Worm (Caenorhabditis elegans): Measurements from ENCODE around the gene arr-1.

arr-1 gene

DNA sequence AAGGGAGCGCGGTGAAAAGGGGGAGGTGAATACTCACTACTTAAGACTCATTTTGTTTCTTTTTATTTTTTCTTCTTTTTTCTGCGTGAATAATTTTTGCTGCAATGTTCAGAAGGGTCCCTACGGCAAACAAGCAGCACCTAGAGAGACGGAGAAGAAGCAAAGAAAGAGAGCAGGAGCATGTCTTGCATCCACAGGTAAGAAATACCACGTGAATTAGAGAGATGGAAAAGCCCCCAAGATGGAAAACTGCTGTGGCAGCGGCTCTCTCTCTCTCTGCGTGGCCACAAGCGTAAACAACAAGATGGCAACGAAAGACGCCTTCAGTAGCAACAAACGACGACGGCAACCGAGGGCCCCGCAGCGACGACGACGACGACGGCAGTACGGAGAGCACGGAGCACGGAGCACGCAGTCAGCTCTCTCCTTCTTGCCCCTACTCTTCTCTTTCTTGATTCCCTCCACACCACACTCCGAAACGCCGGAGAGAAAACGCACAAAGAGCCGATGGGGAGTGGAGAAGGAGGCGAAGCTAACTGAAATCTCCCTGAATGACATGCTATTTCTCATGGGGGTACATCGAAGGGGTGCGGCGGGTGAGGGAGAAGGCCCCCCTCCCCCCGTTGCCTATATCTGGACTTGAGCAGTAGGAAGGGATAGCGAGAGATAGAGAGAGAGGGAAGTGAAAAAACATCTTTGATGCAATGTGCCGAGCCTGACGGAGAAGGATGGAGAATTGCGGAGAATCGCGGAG lies 42.2 kb downstream of the arr-1 start (continued):
- TF ChIP-seq madf-2 (tag; optimal IDR thresholded peaks at IDR 0.05) (peak; percentile 33), ceh-48 (tag; optimal IDR thresholded peaks at IDR 0.05) (peak; percentile 26), Y22D7AL.16 (tag; optimal IDR thresholded peaks at IDR 0.05) (no peak), sdc-2 (tag; optimal IDR thresholded peaks at IDR 0.05) (peak; percentile 71), ceh-24 (tag; optimal IDR thresholded peaks at IDR 0.05) (no peak), pqm-1 (tag; optimal IDR thresholded peaks at IDR 0.05) (no peak), hlh-13 (GFP tag; optimal IDR thresholded peaks at IDR 0.05) (no peak), ceh-18 (tag; optimal IDR thresholded peaks at IDR 0.05) (peak; percentile 90), che-1 (tag; optimal IDR thresholded peaks at IDR 0.05) (no peak), unc-55 (GFP tag; optimal IDR thresholded peaks at IDR 0.05) (no peak), ahr-1 (tag; optimal IDR thresholded peaks at IDR 0.05) (no peak), K09A11.1 (tag; optimal IDR thresholded peaks at IDR 0.05; ENCODE audit: insufficient read depth) (peak; percentile 48), odd-2 (tag; optimal IDR thresholded peaks at IDR 0.05) (no peak), pros-1 (tag; optimal IDR thresholded peaks at IDR 0.05) (peak; percentile 81), ztf-16 (tag; optimal IDR thresholded peaks at IDR 0.05) (no peak), lin-11 (tag; optimal IDR thresholded peaks at IDR 0.05) (no peak), dve-1 (tag; optimal IDR thresholded peaks at IDR 0.05) (no peak), nhr-232 (tag; optimal IDR thresholded peaks at IDR 0.05) (no peak), ceh-19 (GFP tag; optimal IDR thresholded peaks at IDR 0.05) (peak; percentile 50), ceh-31 (tag; optimal IDR thresholded peaks at IDR 0.05) (peak; percentile 88), pax-1 (tag; optimal IDR thresholded peaks at IDR 0.05) (no peak), zip-5 (tag; optimal IDR thresholded peaks at IDR 0.05) (no peak), ceh-30 (tag; optimal IDR thresholded peaks at IDR 0.05) (no peak), ceh-9 (tag; optimal IDR thresholded peaks at IDR 0.05) (no peak), hlh-6 (tag; optimal IDR thresholded peaks at IDR 0.05) (no peak), npax-4 (tag; optimal IDR thresholded peaks at IDR 0.05) (no peak), pha-2 (tag; optimal IDR thresholded peaks at IDR 0.05) (no peak), ets-4 (tag; optimal IDR thresholded peaks at IDR 0.05) (no peak), syd-9 (tag; optimal IDR thresholded peaks at IDR 0.05) (peak; percentile 38), unc-86 (tag; optimal IDR thresholded peaks at IDR 0.05) (peak; percentile 31), F13H6.1 (tag; optimal IDR thresholded peaks at IDR 0.05) (peak; percentile 60), hlh-8 (tag; optimal IDR thresholded peaks at IDR 0.05) (peak; percentile 31)

- TF ChIP-seq C08G9.2 (tag; optimal IDR thresholded peaks at IDR 0.05): no peak
- no peak for TF ChIP-seq unc-3 (GFP tag; conservative IDR thresholded peaks at IDR 0.05)
- TF ChIP-seq unc-3 (tag; optimal IDR thresholded peaks at IDR 0.05): no peak
- no peak for TF ChIP-seq hlh-8 (tag; optimal IDR thresholded peaks at IDR 0.05)
- TF ChIP-seq sdc-2 (tag; optimal IDR thresholded peaks at IDR 0.05): no peak
- no peak for TF ChIP-seq sox-2 (GFP tag; IDR thresholded peaks at IDR 0.05)
- TF ChIP-seq fkh-10 (GFP tag; optimal IDR thresholded peaks at IDR 0.05): no peak
- TF ChIP-seq madf-2 (tag; optimal IDR thresholded peaks at IDR 0.05): no peak
- no peak for TF ChIP-seq hlh-30 (tag; optimal IDR thresholded peaks at IDR 0.05; ENCODE audit: insufficient read depth)
- no peak for TF ChIP-seq ceh-31 (tag; optimal IDR thresholded peaks at IDR 0.05)
- TF ChIP-seq Y22D7AL.16 (tag; optimal IDR thresholded peaks at IDR 0.05): no peak
- no peak for TF ChIP-seq pat-9 (tag; optimal IDR thresholded peaks at IDR 0.05)
- no peak for TF ChIP-seq hlh-15 (tag; optimal IDR thresholded peaks at IDR 0.05)
- TF ChIP-seq ceh-6 (GFP tag; optimal IDR thresholded peaks at IDR 0.05): no peak
- no peak for TF ChIP-seq fkh-6 (tag; optimal IDR thresholded peaks at IDR 0.05)
- TF ChIP-seq npax-4 (tag; optimal IDR thresholded peaks at IDR 0.05): no peak
- TF ChIP-seq C38D4.7 (GFP tag; optimal IDR thresholded peaks at IDR 0.05): no peak
- TF ChIP-seq elt-2 (tag; optimal IDR thresholded peaks at IDR 0.05): no peak
- TF ChIP-seq unc-42 (tag; optimal IDR thresholded peaks at IDR 0.05): no peak
Observed at ce11 chrX:994678-995077, 44.1 kb downstream of the arr-1 start.
